Fruit fly (Drosophila melanogaster): ENCODE measurements around the gene glo.

Gene glo

DNA sequence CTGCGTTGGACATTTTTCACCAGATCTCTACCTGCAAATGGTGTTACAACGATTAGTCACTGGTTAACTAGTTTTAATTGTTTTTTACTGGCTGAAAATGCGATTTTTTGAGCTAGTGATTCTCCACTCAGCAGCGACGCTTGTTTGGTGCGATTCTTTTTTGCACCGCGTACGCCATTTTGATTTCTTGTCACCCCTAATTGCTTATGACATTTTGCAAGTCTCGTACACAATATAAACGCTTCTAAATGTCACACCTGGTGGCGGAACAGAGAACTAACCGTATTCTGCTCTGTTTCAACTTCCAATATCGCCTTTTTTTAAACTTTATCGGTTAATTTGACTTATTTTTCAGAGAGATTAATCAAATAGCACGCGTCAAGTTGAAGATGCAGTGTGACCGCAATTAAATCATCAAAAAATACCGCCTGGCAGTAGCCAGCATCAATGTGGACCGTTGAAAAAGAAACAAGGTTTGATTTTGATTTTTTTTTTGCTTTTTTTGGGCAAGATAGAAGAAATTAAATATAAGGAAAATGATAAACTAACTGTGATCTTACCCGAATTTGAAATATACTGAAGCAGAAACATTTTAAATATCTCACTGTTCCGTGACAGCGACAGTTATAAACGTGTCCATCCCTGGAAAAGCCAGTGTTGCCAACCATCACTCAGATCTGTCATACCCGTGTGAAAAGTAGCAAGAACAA is at the start of gene glo, which contains the start of gene COX5A (continued):
- TF ChIP-seq ERR (GFP tag; optimal IDR thresholded peaks at IDR 0.05), result peak; percentile 61
- peak; percentile 71 to 81 for TF ChIP-seq Hr51 (GFP tag; optimal IDR thresholded peaks at IDR 0.05)
- peak; percentile 85 for TF ChIP-seq Bteb2 (GFP tag; optimal IDR thresholded peaks at IDR 0.05)
- TF ChIP-seq CG3847 (GFP tag; IDR thresholded peaks at IDR 0.05), result peak; percentile 77
- TF ChIP-seq ssp (GFP tag; IDR thresholded peaks at IDR 0.05), result no peak; the same call in none of the 2 replicates
- TF ChIP-seq CG2678 (tag; optimal IDR thresholded peaks at IDR 0.05), result peak; percentile 75
- no peak for TF ChIP-seq cg (GFP tag; optimal IDR thresholded peaks at IDR 0.05)
- peak; percentile 70 for TF ChIP-seq CG13894 (tag; optimal IDR thresholded peaks at IDR 0.05)
- peak; percentile 54 for TF ChIP-seq nerfin-1 (tag; optimal IDR thresholded peaks at IDR 0.05)
- peak; percentile 71; the same call in 2 of the 3 replicates for TF ChIP-seq ken (GFP tag; IDR thresholded peaks at IDR 0.05)
- no peak for TF ChIP-seq Usf (GFP tag; optimal IDR thresholded peaks at IDR 0.05)
- peak; percentile 54 for TF ChIP-seq MESR4 (GFP tag; optimal IDR thresholded peaks at IDR 0.05)
- TF ChIP-seq CG7963 (GFP tag; IDR thresholded peaks at IDR 0.05; ENCODE audit: partially characterized antibody), result no peak
- peak; percentile 76 for TF ChIP-seq p53 (GFP tag; optimal IDR thresholded peaks at IDR 0.05)
- TF ChIP-seq Ets65A (GFP tag), result peak; percentile 97
- TF ChIP-seq psq (GFP tag; optimal IDR thresholded peaks at IDR 0.05), result peak; percentile 40
- peak; percentile 73 for TF ChIP-seq al (GFP tag; IDR thresholded peaks at IDR 0.05)
- TF ChIP-seq nau (GFP tag; optimal IDR thresholded peaks at IDR 0.05), result peak; percentile 12
- peak; percentile 73 for TF ChIP-seq Ada2b (GFP tag; IDR thresholded peaks at IDR 0.05)
- TF ChIP-seq B-H2 (GFP tag; optimal IDR thresholded peaks at IDR 0.05), result peak; percentile 83
- TF ChIP-seq toy (GFP tag; IDR thresholded peaks at IDR 0.05), result no peak
- TF ChIP-seq CG8478 (optimal IDR thresholded peaks at IDR 0.05), result no peak
- peak; percentile 64 for TF ChIP-seq gcm2 (GFP tag; optimal IDR thresholded peaks at IDR 0.05)
- TF ChIP-seq chinmo (GFP tag; IDR thresholded peaks at IDR 0.05; ENCODE audit: partially characterized antibody), result 0 out of 4 replicates have a peak, but pooled peaks have one; percentile 33
- TF ChIP-seq CG8359 (GFP tag; optimal IDR thresholded peaks at IDR 0.05; ENCODE audit: borderline replicate concordance), result no peak
- TF ChIP-seq otp (GFP tag; IDR thresholded peaks at IDR 0.05), result 0 out of 3 replicates have a peak, but pooled peaks have one; percentile 54
- TF ChIP-seq seq (GFP tag; IDR thresholded peaks at IDR 0.05), result no peak
- peak; percentile 65 for TF ChIP-seq CG13296 (GFP tag; optimal IDR thresholded peaks at IDR 0.05)
- peak; percentile 69 for TF ChIP-seq en (GFP tag; optimal IDR thresholded peaks at IDR 0.05)
- peak; percentile 77 for TF ChIP-seq CG15696 (tag; optimal IDR thresholded peaks at IDR 0.05)
- peak; percentile 65 for TF ChIP-seq CG15269 (tag; optimal IDR thresholded peaks at IDR 0.05)
- TF ChIP-seq MTF-1 (GFP tag; optimal IDR thresholded peaks at IDR 0.05; ENCODE audit: borderline replicate concordance), result peak; percentile 46
- peak; percentile 50 for TF ChIP-seq CG5245 (GFP tag; optimal IDR thresholded peaks at IDR 0.05)
- TF ChIP-seq CG2712 (tag; optimal IDR thresholded peaks at IDR 0.05), result peak; percentile 79
- TF ChIP-seq esg (GFP tag; conservative IDR thresholded peaks at IDR 0.05), result peak; percentile 56
- no peak for TF ChIP-seq D (optimal IDR thresholded peaks at IDR 0.05)
- peak; percentile 16 for TF ChIP-seq D (GFP tag; optimal IDR thresholded peaks at IDR 0.05)
- TF ChIP-seq Stat92E (GFP tag; optimal IDR thresholded peaks at IDR 0.05), result peak in 1 of 3 experiments; percentile 63
- peak; percentile 89 for TF ChIP-seq CG9797 (GFP tag; optimal IDR thresholded peaks at IDR 0.05)
- peak; percentile 90 for TF ChIP-seq Hsf (GFP tag; optimal IDR thresholded peaks at IDR 0.05)
- peak; percentile 81 for TF ChIP-seq Xrp1 (GFP tag; IDR thresholded peaks at IDR 0.05)
- peak; percentile 58 for TF ChIP-seq CG17359 (tag; optimal IDR thresholded peaks at IDR 0.05)
- peak in 1 of 3 experiments; percentile 68 for TF ChIP-seq lola (GFP tag; optimal IDR thresholded peaks at IDR 0.05)
- TF ChIP-seq CG1233 (GFP tag; optimal IDR thresholded peaks at IDR 0.05), result peak; percentile 56
- peak; percentile 41 for TF ChIP-seq Dp (GFP tag; optimal IDR thresholded peaks at IDR 0.05)
- peak; percentile 71 for TF ChIP-seq CG4820 (GFP tag; optimal IDR thresholded peaks at IDR 0.05)
- peak; percentile 95 for TF ChIP-seq CG14710 (tag; optimal IDR thresholded peaks at IDR 0.05)
- peak; percentile 72 for TF ChIP-seq CG14441 (GFP tag; IDR thresholded peaks at IDR 0.05)
- no peak; the same call in 2 of the 3 replicates for TF ChIP-seq CG11560 (tag; IDR thresholded peaks at IDR 0.05)
